Worm (Caenorhabditis elegans) whole organism, young adult: ENCODE results near the gene C18H7.6.
A peak's percentile ranks its signal among the peaks of the same experiment; 100 is the strongest.

Source experiments
- B0261.1 ChIP-seq: sonication (generic microtip); optimal IDR thresholded peaks from 2 replicates; lab custom pipeline; 2016; ENCODE audit warnings: mild to moderate bottlenecking, missing genetic modification characterization, moderate library complexity, missing compliant biosample characterization
- F10E7.11 ChIP-seq: sonication (generic microtip); optimal IDR thresholded peaks from 2 replicates; lab custom pipeline; 2017; ENCODE audit warnings: mild to moderate bottlenecking, missing genetic modification characterization, moderate library complexity, missing compliant biosample characterization
- F22D6.2 ChIP-seq: sonication (generic microtip); optimal IDR thresholded peaks from 2 replicates; lab custom pipeline; 2016; ENCODE audit warnings: mild to moderate bottlenecking, missing genetic modification characterization, missing compliant biosample characterization
- F33H1.4 ChIP-seq: fragments of 200-800 bp; sonication (Bioruptor generic); IDR thresholded peaks from 2 replicates; pipeline ENCODE4 v1.3.6; 2022; ENCODE audit warnings: missing genetic modification reagents, missing genetic modification characterization, missing compliant biosample characterization
- F39B2.1 ChIP-seq: fragments of 200-800 bp; sonication (Bioruptor generic); IDR thresholded peaks from 2 replicates; pipeline ENCODE4 v1.3.6; 2022; ENCODE audit warnings: missing genetic modification reagents, missing genetic modification characterization, missing compliant biosample characterization
- F52B5.7 ChIP-seq: sonication (generic microtip); optimal IDR thresholded peaks from 2 replicates; lab custom pipeline; 2016; ENCODE audit warnings: mild to moderate bottlenecking, missing genetic modification characterization, missing compliant biosample characterization
- F57C9.4 ChIP-seq: sonication (generic microtip); optimal IDR thresholded peaks from 2 replicates; lab custom pipeline; 2017; ENCODE audit warnings: mild to moderate bottlenecking, missing genetic modification characterization, missing compliant biosample characterization
- Y56A3A.18 ChIP-seq: fragments of 200-800 bp; sonication (Bioruptor generic); IDR thresholded peaks from 2 replicates; pipeline ENCODE4 v1.3.6; 2022; ENCODE audit warnings: missing genetic modification reagents, missing genetic modification characterization, missing compliant biosample characterization
- Y67H2A.10 ChIP-seq: fragments of 200-800 bp; sonication (Bioruptor generic); conservative IDR thresholded peaks from 2 replicates; pipeline ENCODE4 v1.3.6; 2022; ENCODE audit warnings: missing genetic modification reagents, missing genetic modification characterization, missing compliant biosample characterization
- akir-1 ChIP-seq: fragments of 200-800 bp; sonication (Bioruptor generic); optimal IDR thresholded peaks from 2 replicates; lab custom pipeline; 2018; ENCODE audit warnings: mild to moderate bottlenecking, missing genetic modification characterization, moderate library complexity, missing compliant biosample characterization
- attf-3 ChIP-seq: fragments of 200-800 bp; sonication (Bioruptor generic); conservative IDR thresholded peaks from 2 replicates; pipeline ENCODE4 v1.3.6; 2022; ENCODE audit warnings: missing genetic modification reagents, missing genetic modification characterization, missing compliant biosample characterization
- ccch-3 ChIP-seq: fragments of 200-800 bp; sonication (Bioruptor generic); optimal IDR thresholded peaks from 2 replicates; lab custom pipeline; 2018; ENCODE audit warnings: mild to moderate bottlenecking, missing genetic modification characterization, missing compliant biosample characterization
- cebp-1 ChIP-seq, 2 experiments: fragments of 200-800 bp in 1 of 2; sonication (Bioruptor generic) in 1 of 2; sonication (generic microtip) in 1 of 2; IDR thresholded peaks in 1 of 2; optimal IDR thresholded peaks in 1 of 2; 2 replicates each; pipeline versions ENCODE4 v1.3.6 to Lab custom; 2017 to 2022; ENCODE audit warnings: missing compliant biosample characterization in 2 of 2, missing genetic modification characterization in 2 of 2, mild to moderate bottlenecking in 1 of 2, missing genetic modification reagents in 1 of 2, moderate library complexity in 1 of 2
- ceh-100 ChIP-seq: fragments of 200-800 bp; sonication (Bioruptor generic); IDR thresholded peaks from 2 replicates; pipeline ENCODE4 v1.3.6; 2022; ENCODE audit warnings: missing genetic modification reagents, missing genetic modification characterization, missing compliant biosample characterization
- die-1 ChIP-seq: sonication (generic microtip); optimal IDR thresholded peaks from 2 replicates; lab custom pipeline; 2016; ENCODE audit warnings: missing genotype, mild to moderate bottlenecking, missing genetic modification characterization, missing compliant biosample characterization
- dpl-1 ChIP-seq: fragments of 150-350 bp; optimal IDR thresholded peaks from 2 replicates; lab custom pipeline; 2014; ENCODE audit warnings: missing biosample characterization, missing genetic modification reagents, missing genetic modification characterization
- efl-1 ChIP-seq: fragments of 150-350 bp; optimal IDR thresholded peaks from 2 replicates; lab custom pipeline; 2014; ENCODE audit warnings: missing biosample characterization, missing genetic modification reagents, missing genetic modification characterization
- hlh-12 ChIP-seq: sonication (generic microtip); optimal IDR thresholded peaks from 2 replicates; lab custom pipeline; 2016; ENCODE audit warnings: missing genetic modification characterization, missing compliant biosample characterization
- hlh-26 ChIP-seq: fragments of 200-800 bp; sonication (Bioruptor generic); conservative IDR thresholded peaks from 2 replicates; pipeline ENCODE4 v1.3.6; 2022; ENCODE audit warnings: missing genetic modification reagents, missing genetic modification characterization, missing compliant biosample characterization
- hmg-1.2 ChIP-seq: fragments of 200-800 bp; sonication (Bioruptor generic); IDR thresholded peaks from 2 replicates; pipeline ENCODE4 v1.3.6; 2022; ENCODE audit warnings: missing genetic modification reagents, missing genetic modification characterization, missing compliant biosample characterization
- hrde-1 ChIP-seq: sonication (generic microtip); optimal IDR thresholded peaks from 2 replicates; lab custom pipeline; 2016; ENCODE audit warnings: missing genetic modification characterization, mild to moderate bottlenecking, missing compliant biosample characterization, moderate library complexity, missing genotype, missing genetic modification reagents, borderline replicate concordance
- hsf-1 ChIP-seq: fragments of 200-800 bp; sonication (Bioruptor generic); IDR thresholded peaks from 2 replicates; pipeline ENCODE4 v1.3.6; 2022; ENCODE audit warnings: missing genetic modification reagents, missing genetic modification characterization, missing compliant biosample characterization
- lag-1 ChIP-seq: fragments of 200-800 bp; sonication (Bioruptor generic); IDR thresholded peaks from 2 replicates; pipeline ENCODE4 v1.3.6; 2022; ENCODE audit warnings: missing genetic modification reagents, missing genetic modification characterization, missing compliant biosample characterization
- let-607 ChIP-seq, 2 experiments: fragments of 200-800 bp in 1 of 2; sonication (Bioruptor generic) in 1 of 2; sonication (generic microtip) in 1 of 2; optimal IDR thresholded peaks; 2 replicates each; lab custom pipeline; 2016 to 2018; ENCODE audit warnings: mild to moderate bottlenecking in 2 of 2, missing compliant biosample characterization in 2 of 2, missing genetic modification characterization in 2 of 2, moderate library complexity in 2 of 2, missing genotype in 1 of 2
- lin-26 ChIP-seq: fragments of 200-800 bp; sonication (Bioruptor generic); IDR thresholded peaks from 2 replicates; pipeline ENCODE4 v1.3.6; 2022; ENCODE audit warnings: missing genetic modification reagents, missing genetic modification characterization, missing compliant biosample characterization
- lin-35 ChIP-seq, 3 experiments: fragments of 150-350 bp in 2 of 3; sonication (generic microtip) in 1 of 3; optimal IDR thresholded peaks; 2 replicates each; lab custom pipeline; 2014 to 2018; ENCODE audit warnings: missing biosample characterization in 3 of 3, missing genetic modification characterization in 3 of 3, missing genetic modification reagents in 3 of 3
- lin-40 ChIP-seq: sonication (generic microtip); optimal IDR thresholded peaks from 2 replicates; lab custom pipeline; 2016; ENCODE audit warnings: missing genetic modification characterization, mild to moderate bottlenecking, missing compliant biosample characterization, missing genotype, missing genetic modification reagents
- lir-1 ChIP-seq: fragments of 200-800 bp; sonication (Bioruptor generic); conservative IDR thresholded peaks from 2 replicates; pipeline ENCODE4 v1.3.6; 2022; ENCODE audit warnings: missing genetic modification reagents, missing genetic modification characterization, missing compliant biosample characterization
- mes-4 ChIP-seq: sonication (generic microtip); optimal IDR thresholded peaks from 2 replicates; lab custom pipeline; 2016; ENCODE audit warnings: missing genotype, missing genetic modification characterization, missing compliant biosample characterization
- nhr-120 ChIP-seq: fragments of 200-800 bp; sonication (Bioruptor generic); IDR thresholded peaks from 2 replicates; pipeline ENCODE4 v1.3.6; 2022; ENCODE audit warnings: missing genetic modification characterization, missing compliant biosample characterization
- nhr-80 ChIP-seq: sonication (generic microtip); optimal IDR thresholded peaks from 2 replicates; lab custom pipeline; 2016; ENCODE audit warnings: missing genetic modification characterization, missing compliant biosample characterization
- repo-1 ChIP-seq: sonication (generic microtip); optimal IDR thresholded peaks from 2 replicates; lab custom pipeline; 2017; ENCODE audit warnings: mild to moderate bottlenecking, missing genetic modification characterization, missing compliant biosample characterization
- snpc-1.1 ChIP-seq: sonication (generic microtip); optimal IDR thresholded peaks from 2 replicates; lab custom pipeline; 2017; ENCODE audit warnings: missing genetic modification characterization, mild to moderate bottlenecking, missing compliant biosample characterization, antibody characterized with exemption, moderate library complexity, missing genotype, missing genetic modification reagents; ENCODE audit not compliant: insufficient read depth
- snpc-1.3 ChIP-seq: sonication (generic microtip); optimal IDR thresholded peaks from 2 replicates; lab custom pipeline; 2017; ENCODE audit warnings: missing genetic modification characterization, mild to moderate bottlenecking, missing compliant biosample characterization, antibody characterized with exemption, moderate library complexity, missing genotype, missing genetic modification reagents; ENCODE audit not compliant: insufficient read depth
- tbx-9 ChIP-seq: sonication (generic microtip); optimal IDR thresholded peaks from 2 replicates; lab custom pipeline; 2016; ENCODE audit warnings: borderline replicate concordance, missing genetic modification characterization, inconsistent platforms, missing compliant biosample characterization
- tlf-1 ChIP-seq: fragments of 200-800 bp; sonication (Bioruptor generic); optimal IDR thresholded peaks from 2 replicates; lab custom pipeline; 2018; ENCODE audit warnings: mild to moderate bottlenecking, missing genetic modification characterization, missing compliant biosample characterization
- xnd-1 ChIP-seq: sonication (generic microtip); optimal IDR thresholded peaks from 2 replicates; lab custom pipeline; 2016; ENCODE audit warnings: missing genotype, missing genetic modification reagents, missing genetic modification characterization, missing compliant biosample characterization
- ztf-6 ChIP-seq: fragments of 200-800 bp; sonication (Bioruptor generic); IDR thresholded peaks from 2 replicates; pipeline ENCODE4 v1.3.6; 2022; ENCODE audit warnings: missing genetic modification reagents, missing genetic modification characterization, missing compliant biosample characterization

C18H7.6 gene

ce11 chrIV:620324-620723 is 28.0 kb upstream of the C18H7.6 start (continued):
- no peak for TF ChIP-seq lag-1
- TF ChIP-seq F22D6.2 (tag; lab: Kevin White, UChicago), result no peak
- no peak for TF ChIP-seq tbx-9 (tag; lab: Kevin White, UChicago)
- TF ChIP-seq tlf-1, result no peak
- no peak for TF ChIP-seq nhr-80 (tag; lab: Kevin White, UChicago)
- TF ChIP-seq mes-4 (tag; lab: Kevin White, UChicago), result peak; percentile 13
- 0 out of 2 replicates have a peak, but pooled peaks have one; percentile 60 for TF ChIP-seq Y56A3A.18 (GFP tag; lab: Robert Waterston, UW)
- peak; percentile 12 to 16 for TF ChIP-seq let-607 (tag; optimal IDR thresholded peaks at IDR 0.05; lab: Kevin White, UChicago)
- no peak for TF ChIP-seq F39B2.1 (GFP tag; lab: Robert Waterston, UW)
- TF ChIP-seq cebp-1 (GFP tag; IDR thresholded peaks at IDR 0.05; lab: Robert Waterston, UW), result no peak
- no peak for TF ChIP-seq cebp-1 (tag; optimal IDR thresholded peaks at IDR 0.05; lab: Kevin White, UChicago)
- TF ChIP-seq lin-40, result no peak
- TF ChIP-seq repo-1 (tag; lab: Kevin White, UChicago), result peak; percentile 55
- TF ChIP-seq ccch-3, result no peak
- peak; percentile 85 for TF ChIP-seq B0261.1 (tag; lab: Kevin White, UChicago)
- TF ChIP-seq lin-26, result peak; percentile 80
- TF ChIP-seq lin-35 (GFP tag; optimal IDR thresholded peaks at IDR 0.05; lab: Kevin White, UChicago), result peak in 1 of 3 experiments; percentile 65
- TF ChIP-seq lir-1 (GFP tag; lab: Robert Waterston, UW), result no peak
- peak; percentile 19; the same call in 1 of the 2 replicates for TF ChIP-seq F33H1.4 (GFP tag; lab: Robert Waterston, UW)
- TF ChIP-seq hlh-26 (GFP tag; lab: Robert Waterston, UW), result no peak
- no peak for TF ChIP-seq ztf-6 (GFP tag; lab: Robert Waterston, UW)
- no peak for TF ChIP-seq F57C9.4 (tag; lab: Kevin White, UChicago)
- no peak for TF ChIP-seq xnd-1 (tag; lab: Kevin White, UChicago)
- 0 out of 2 replicates have a peak, but pooled peaks have one; percentile 26 for TF ChIP-seq ceh-100 (GFP tag; lab: Robert Waterston, UW)
- no peak for TF ChIP-seq F10E7.11
- peak; percentile 50 for TF ChIP-seq die-1 (tag; lab: Kevin White, UChicago)

ce11 chrIV:619766-620165 is 27.5 kb upstream of the C18H7.6 start:
- TF ChIP-seq hsf-1, result no peak

- TF ChIP-seq hrde-1 (no peak), snpc-1.3 (tag; lab: Kevin White, UChicago) (no peak), F57C9.4 (tag; lab: Kevin White, UChicago) (no peak), akir-1 (no peak), dpl-1 (GFP tag; lab: Kevin White, UChicago) (no peak), efl-1 (GFP tag; lab: Kevin White, UChicago) (no peak), hmg-1.2 (GFP tag; lab: Robert Waterston, UW) (no peak), hlh-12 (tag; lab: Kevin White, UChicago) (no peak), tlf-1 (no peak), snpc-1.1 (tag; lab: Kevin White, UChicago) (no peak), Y67H2A.10 (GFP tag; lab: Robert Waterston, UW) (no peak), die-1 (tag; lab: Kevin White, UChicago) (no peak), attf-3 (GFP tag; lab: Robert Waterston, UW) (no peak), nhr-120 (no peak), F52B5.7 (tag; lab: Kevin White, UChicago) (no peak)
Measured at ce11 chrIV:615244-615643, 23.0 kb upstream of the C18H7.6 start, which contains the start of gene C18H7.1. Gene C18H7.1 (plus strand): TSS chrIV:615544.
